Worm (Caenorhabditis elegans) whole organism, L3 larva: Measurements from ENCODE around the gene sprr-3.

Experiments used
- ama-1 ChIP-seq: fragments of 150-350 bp; optimal IDR thresholded peaks from 2 replicates; lab custom pipeline; 2018
- ceh-82 ChIP-seq: fragments of 150-350 bp; optimal IDR thresholded peaks from 2 replicates; lab custom pipeline; 2014; ENCODE audit warnings: missing biosample characterization, missing genetic modification characterization
- eor-1 ChIP-seq, 2 experiments: fragments of 150-350 bp; optimal IDR thresholded peaks; 2 replicates each; lab custom pipeline; 2014 to 2018; ENCODE audit warnings: missing biosample characterization in 2 of 2, missing genetic modification characterization in 2 of 2
- nhr-76 ChIP-seq: fragments of 150-350 bp; sonication (generic microtip); optimal IDR thresholded peaks from 5 replicates; lab custom pipeline; 2014; ENCODE audit warnings: missing biosample characterization, missing genetic modification characterization

DNA sequence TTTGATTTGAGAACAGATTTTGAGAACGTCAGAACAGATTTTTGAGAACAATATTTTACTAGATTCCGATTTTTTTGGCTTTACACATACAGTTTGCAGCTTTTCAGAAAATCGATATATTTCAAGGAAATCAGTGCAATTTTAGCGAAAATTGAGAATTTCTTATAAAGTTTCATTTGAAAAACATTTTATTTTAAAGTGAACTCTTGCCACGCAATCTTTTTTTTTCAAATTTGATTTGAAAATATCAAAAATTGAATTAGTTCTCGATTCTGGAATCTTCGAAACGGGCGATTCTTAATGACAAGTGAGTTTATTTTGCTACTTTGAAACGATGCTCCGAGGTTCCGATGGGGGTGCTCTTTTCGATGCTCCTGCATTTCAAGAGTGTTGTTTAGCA lies 30.0 kb downstream of the sprr-3 start, which contains the start of gene Y69A2AR.51:
- no peak for TF ChIP-seq eor-1 (tag; optimal IDR thresholded peaks at IDR 0.05; lab: Kevin White, UChicago)
- no peak for TF ChIP-seq ama-1 (lab: Kevin White, UChicago)
- TF ChIP-seq ceh-82 (tag; lab: Kevin White, UChicago): no peak
- no peak for TF ChIP-seq nhr-76 (tag; lab: Kevin White, UChicago)
